Worm (Caenorhabditis elegans) whole organism, L3 larva: ENCODE data around the gene ZK1236.5.

ENCODE experiments used
- R02D3.7 ChIP-seq: fragments of 150-350 bp; optimal IDR thresholded peaks from 2 replicates; lab custom pipeline; 2014; ENCODE audit warnings: missing biosample characterization, missing genetic modification characterization
- aly-2 ChIP-seq: fragments of 150-350 bp; optimal IDR thresholded peaks from 2 replicates; lab custom pipeline; 2014; ENCODE audit warnings: missing biosample characterization, missing genetic modification characterization
- ceh-82 ChIP-seq: fragments of 150-350 bp; optimal IDR thresholded peaks from 2 replicates; lab custom pipeline; 2014; ENCODE audit warnings: missing biosample characterization, missing genetic modification characterization
- fkh-10 ChIP-seq: sonication (generic microtip); optimal IDR thresholded peaks from 2 replicates; lab custom pipeline; 2017; ENCODE audit warnings: missing biosample characterization, missing genetic modification reagents, missing genetic modification characterization
- fos-1 ChIP-seq: fragments of 150-350 bp; optimal IDR thresholded peaks from 2 replicates; lab custom pipeline; 2014; ENCODE audit warnings: missing biosample characterization, missing genetic modification characterization
- nhr-11 ChIP-seq: fragments of 150-350 bp; optimal IDR thresholded peaks from 2 replicates; lab custom pipeline; 2014; ENCODE audit warnings: missing biosample characterization, missing genetic modification characterization
- nhr-12 ChIP-seq: fragments of 150-350 bp; optimal IDR thresholded peaks from 2 replicates; lab custom pipeline; 2014; ENCODE audit warnings: missing biosample characterization, missing genetic modification characterization
- nhr-43 ChIP-seq: sonication (generic microtip); optimal IDR thresholded peaks from 2 replicates; lab custom pipeline; 2016; ENCODE audit warnings: mild to moderate bottlenecking, missing genetic modification characterization, missing compliant biosample characterization; ENCODE audit not compliant: poor library complexity, severe bottlenecking
- nhr-77 ChIP-seq: fragments of 150-350 bp; optimal IDR thresholded peaks from 2 replicates; lab custom pipeline; 2014; ENCODE audit warnings: missing biosample characterization, missing genetic modification characterization
- snpc-4 ChIP-seq: fragments of 150-350 bp; optimal IDR thresholded peaks from 2 replicates; lab custom pipeline; 2014; ENCODE audit warnings: missing biosample characterization, missing genetic modification characterization
- unc-39 ChIP-seq: sonication (generic microtip); optimal IDR thresholded peaks from 4 replicates; lab custom pipeline; 2017; ENCODE audit warnings: missing biosample characterization, missing genetic modification characterization
- unc-62 ChIP-seq: fragments of 150-350 bp; sonication (generic microtip); optimal IDR thresholded peaks from 4 replicates; lab custom pipeline; 2014; ENCODE audit warnings: missing biosample characterization, missing genetic modification reagents, missing genetic modification characterization

- TF ChIP-seq unc-62 = no peak
- peak; percentile 29 for TF ChIP-seq fkh-10 (GFP tag; lab: Kevin White, UChicago)
- TF ChIP-seq aly-2 (tag; lab: Kevin White, UChicago) = no peak
- TF ChIP-seq ceh-82 (tag; lab: Kevin White, UChicago) = no peak
- no peak for TF ChIP-seq fos-1
- TF ChIP-seq nhr-43 (tag; lab: Kevin White, UChicago) = no peak
- no peak for TF ChIP-seq snpc-4 (tag; lab: Kevin White, UChicago)
- TF ChIP-seq nhr-11 = no peak
- no peak for TF ChIP-seq nhr-77 (tag; lab: Kevin White, UChicago)
- TF ChIP-seq nhr-12 (tag; lab: Kevin White, UChicago) = no peak
- TF ChIP-seq R02D3.7 (tag; lab: Kevin White, UChicago) = no peak
- no peak for TF ChIP-seq unc-39 (tag; lab: Kevin White, UChicago)
These were observed 39.7 kb downstream of the ZK1236.5 start for ce11 chrIII:8392307-8392706.
